Fruit fly (Drosophila melanogaster) whole organism: ENCODE measurements around the gene VGlut.

Experiments
- EcR ChIP-seq, 2 experiments: fragments of >200 bp; optimal IDR thresholded peaks; 2 replicates each; lab custom pipeline; 2017; ENCODE audit warnings: missing biosample characterization in 2 of 2, missing genetic modification characterization in 2 of 2, missing genetic modification reagents in 2 of 2
- usp ChIP-seq: fragments of >200 bp; optimal IDR thresholded peaks from 2 replicates; lab custom pipeline; 2017; ENCODE audit warnings: missing biosample characterization, missing genetic modification characterization, mixed read lengths

- TF ChIP-seq EcR (GFP tag; optimal IDR thresholded peaks at IDR 0.05; lab: Kevin White, UChicago), result no peak
- TF ChIP-seq usp (GFP tag; lab: Kevin White, UChicago), result no peak
Measured at dm6 chr2L:2361893-2362807, 37.9 kb upstream of the VGlut start.
